Worm (Caenorhabditis elegans) whole organism, L3 larva: ENCODE data around the gene dhs-28.

Experiments used
- jun-1 ChIP-seq: fragments of 150-350 bp; optimal IDR thresholded peaks from 2 replicates; lab custom pipeline; 2014; ENCODE audit warnings: missing biosample characterization, missing genetic modification reagents, missing genetic modification characterization
- snpc-4 ChIP-seq: fragments of 150-350 bp; optimal IDR thresholded peaks from 2 replicates; lab custom pipeline; 2014; ENCODE audit warnings: missing biosample characterization, missing genetic modification characterization
- ztf-4 ChIP-seq: fragments of 150-350 bp; optimal IDR thresholded peaks from 2 replicates; lab custom pipeline; 2014; ENCODE audit warnings: missing biosample characterization, missing genetic modification characterization

- TF ChIP-seq jun-1: no peak
- TF ChIP-seq ztf-4 (tag; lab: Kevin White, UChicago): no peak
- TF ChIP-seq snpc-4 (tag; lab: Kevin White, UChicago): no peak
Observed at ce11 chrX:6863032-6863431, 44.8 kb downstream of the dhs-28 start, which contains the start of gene nep-4.
